Fruit fly (Drosophila melanogaster): ENCODE measurements around the gene Itgbn.

Itgbn gene

DNA sequence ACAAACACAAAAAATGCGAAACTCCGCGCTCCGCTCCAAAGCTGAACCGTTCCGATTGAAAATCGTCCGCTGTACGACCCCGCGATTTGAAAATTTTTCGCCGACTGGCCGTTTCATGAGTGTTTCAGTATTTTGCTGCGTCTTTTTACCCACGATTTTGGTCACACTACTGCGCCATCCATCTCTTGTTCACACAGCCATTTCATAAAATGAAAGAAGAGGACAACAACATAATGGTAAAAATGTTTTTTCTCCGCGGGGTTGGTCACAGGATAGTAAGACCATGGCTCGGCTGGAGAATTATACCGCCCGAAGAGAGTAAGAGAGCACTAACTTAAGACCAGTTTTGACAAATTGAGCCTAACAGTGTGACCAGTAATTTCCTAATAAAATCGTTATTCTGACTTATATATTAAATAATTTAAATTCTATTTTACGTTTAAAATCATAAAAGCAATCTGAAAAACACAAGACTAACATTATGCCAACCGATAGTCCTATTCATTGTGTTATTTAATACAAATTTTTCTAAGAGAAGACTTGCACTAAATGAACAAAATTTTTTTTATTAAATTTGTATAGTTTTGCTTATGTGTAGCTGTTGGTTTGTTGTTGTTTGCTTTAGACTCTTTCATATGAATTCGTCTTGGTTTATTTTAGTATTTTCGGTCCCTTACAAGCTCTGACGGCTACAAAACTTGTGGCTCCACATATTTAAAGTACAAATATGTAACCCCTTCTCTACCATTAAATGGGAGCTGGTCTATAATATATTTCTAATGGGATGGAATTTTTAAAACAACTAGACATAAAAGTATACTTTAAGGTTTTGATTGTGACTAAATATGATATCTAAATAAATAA is 728 bp upstream of the Itgbn start, which contains the start of gene CG42238 (continued):
- peak; percentile 61 for TF ChIP-seq nerfin-2 (GFP tag; IDR thresholded peaks at IDR 0.05; ENCODE audit: partially characterized antibody)
- TF ChIP-seq CG2120 (GFP tag; optimal IDR thresholded peaks at IDR 0.05), result no peak
- TF ChIP-seq CG9609 (GFP tag; optimal IDR thresholded peaks at IDR 0.05), result no peak
- TF ChIP-seq lilli (GFP tag; optimal IDR thresholded peaks at IDR 0.05), result no peak
- TF ChIP-seq CG2678 (tag; optimal IDR thresholded peaks at IDR 0.05), result no peak
- TF ChIP-seq CG15269 (tag; optimal IDR thresholded peaks at IDR 0.05), result no peak
- no peak for TF ChIP-seq CG15073 (GFP tag; optimal IDR thresholded peaks at IDR 0.05)
- TF ChIP-seq CG7839 (tag; optimal IDR thresholded peaks at IDR 0.05), result no peak
- no peak for TF ChIP-seq bsh (GFP tag; optimal IDR thresholded peaks at IDR 0.05)
- TF ChIP-seq pfk (GFP tag; optimal IDR thresholded peaks at IDR 0.05), result no peak
- TF ChIP-seq Chrac-16 (GFP tag; optimal IDR thresholded peaks at IDR 0.05), result no peak
- TF ChIP-seq D (optimal IDR thresholded peaks at IDR 0.05), result no peak
- TF ChIP-seq D (GFP tag; optimal IDR thresholded peaks at IDR 0.05), result no peak
- TF ChIP-seq Stat92E (GFP tag; optimal IDR thresholded peaks at IDR 0.05), result no peak
- no peak for TF ChIP-seq CG3065 (GFP tag; optimal IDR thresholded peaks at IDR 0.05)
- TF ChIP-seq sim (GFP tag; IDR thresholded peaks at IDR 0.05), result no peak
- TF ChIP-seq pb (GFP tag; optimal IDR thresholded peaks at IDR 0.05), result no peak
- peak; percentile 95 for TF ChIP-seq CG9797 (GFP tag; optimal IDR thresholded peaks at IDR 0.05)
- TF ChIP-seq Ravus (GFP tag; IDR thresholded peaks at IDR 0.05), result no peak
- TF ChIP-seq CG14441 (GFP tag; IDR thresholded peaks at IDR 0.05), result peak; percentile 32; the same call in 1 of the 2 replicates
- TF ChIP-seq Ssrp (tag; optimal IDR thresholded peaks at IDR 0.05), result peak; percentile 17
- TF ChIP-seq CG16813 (GFP tag; IDR thresholded peaks at IDR 0.05; ENCODE audit: partially characterized antibody), result no peak; the same call in 2 of the 3 replicates
- TF ChIP-seq oc (tag; optimal IDR thresholded peaks at IDR 0.05), result no peak
- peak; percentile 50 to 59 for TF ChIP-seq Trl (optimal IDR thresholded peaks at IDR 0.05)
- TF ChIP-seq Trl (GFP tag; optimal IDR thresholded peaks at IDR 0.05), result no peak
- TF ChIP-seq CG32767 (GFP tag; IDR thresholded peaks at IDR 0.05), result no peak
- no peak for TF ChIP-seq lov (optimal IDR thresholded peaks at IDR 0.05)
- TF ChIP-seq lov (GFP tag; IDR thresholded peaks at IDR 0.05), result 0 out of 3 replicates have a peak, but pooled peaks have one; percentile 50
- no peak for TF ChIP-seq Mes4 (GFP tag; optimal IDR thresholded peaks at IDR 0.05)
- TF ChIP-seq Dip3 (GFP tag; optimal IDR thresholded peaks at IDR 0.05), result no peak
- TF ChIP-seq CG31224 (GFP tag; IDR thresholded peaks at IDR 0.05), result no peak
- no peak for TF ChIP-seq CG30431 (GFP tag; optimal IDR thresholded peaks at IDR 0.05)
- no peak for TF ChIP-seq gce (GFP tag; IDR thresholded peaks at IDR 0.05)
- peak; percentile 40; the same call in 1 of the 2 replicates for TF ChIP-seq CG32532 (GFP tag; IDR thresholded peaks at IDR 0.05)
- TF ChIP-seq odd (GFP tag; optimal IDR thresholded peaks at IDR 0.05), result no peak
- no peak for TF ChIP-seq twi (tag; optimal IDR thresholded peaks at IDR 0.05)
- no peak for TF ChIP-seq Dip2 (GFP tag; IDR thresholded peaks at IDR 0.05)
- TF ChIP-seq CG15011 (GFP tag; optimal IDR thresholded peaks at IDR 0.05), result no peak
- peak; percentile 33 for TF ChIP-seq phol (tag; optimal IDR thresholded peaks at IDR 0.05)
- TF ChIP-seq fd64A (GFP tag; optimal IDR thresholded peaks at IDR 0.05), result no peak
- TF ChIP-seq CG17829 (tag; optimal IDR thresholded peaks at IDR 0.05), result no peak
- TF ChIP-seq CG6813 (GFP tag; optimal IDR thresholded peaks at IDR 0.05), result no peak
- TF ChIP-seq ap (GFP tag; IDR thresholded peaks at IDR 0.05), result no peak
- no peak for TF ChIP-seq CG17802 (tag; optimal IDR thresholded peaks at IDR 0.05)
- TF ChIP-seq Max (GFP tag; optimal IDR thresholded peaks at IDR 0.05), result no peak
- 0 out of 2 replicates have a peak, but pooled peaks have one; percentile 10 for TF ChIP-seq Nf-YA (GFP tag; IDR thresholded peaks at IDR 0.05)
- TF ChIP-seq prd (optimal IDR thresholded peaks at IDR 0.05), result no peak
- no peak for TF ChIP-seq prd (GFP tag; IDR thresholded peaks at IDR 0.05)
- no peak for TF ChIP-seq Oli (tag; optimal IDR thresholded peaks at IDR 0.05)
- no peak for TF ChIP-seq CG10979 (tag; optimal IDR thresholded peaks at IDR 0.05)

Data from whole organism, embryonic.